Worm (Caenorhabditis elegans) whole organism, L2 larva: ENCODE measurements around the gene F35E8.1.

ENCODE experiments used
- C34F6.9 ChIP-seq: fragments of 150-350 bp; optimal IDR thresholded peaks from 2 replicates; lab custom pipeline; 2014; ENCODE audit warnings: missing biosample characterization, missing genetic modification characterization
- F13H6.1 ChIP-seq: sonication (generic microtip); optimal IDR thresholded peaks from 2 replicates; lab custom pipeline; 2016; ENCODE audit warnings: missing genetic modification characterization, missing compliant biosample characterization
- R02D3.7 ChIP-seq: fragments of 150-350 bp; optimal IDR thresholded peaks from 2 replicates; lab custom pipeline; 2014; ENCODE audit warnings: missing biosample characterization, missing genetic modification characterization
- Y55F3AM.14 ChIP-seq: fragments of 200-800 bp; sonication (Bioruptor generic); optimal IDR thresholded peaks from 2 replicates; lab custom pipeline; 2018; ENCODE audit warnings: mild to moderate bottlenecking, missing genetic modification characterization, missing compliant biosample characterization
- ZK546.5 ChIP-seq: sonication (generic microtip); optimal IDR thresholded peaks from 2 replicates; lab custom pipeline; 2017; ENCODE audit warnings: missing biosample characterization, missing genetic modification characterization
- aly-2 ChIP-seq: fragments of 150-350 bp; optimal IDR thresholded peaks from 2 replicates; lab custom pipeline; 2014; ENCODE audit warnings: missing biosample characterization, missing genetic modification characterization
- ama-1 ChIP-seq: fragments of 150-350 bp; optimal IDR thresholded peaks from 2 replicates; lab custom pipeline; 2018; ENCODE audit warnings: inconsistent platforms
- blmp-1 ChIP-seq: sonication (generic microtip); optimal IDR thresholded peaks from 2 replicates; lab custom pipeline; 2017; ENCODE audit warnings: missing genetic modification characterization, mild to moderate bottlenecking, missing compliant biosample characterization, antibody characterized with exemption, moderate library complexity; ENCODE audit not compliant: insufficient read depth
- ceh-82 ChIP-seq: fragments of 150-350 bp; optimal IDR thresholded peaks from 2 replicates; lab custom pipeline; 2014; ENCODE audit warnings: missing biosample characterization, missing genetic modification characterization
- crh-2 ChIP-seq: sonication (generic microtip); optimal IDR thresholded peaks from 2 replicates; lab custom pipeline; 2017; ENCODE audit warnings: missing biosample characterization, missing genetic modification characterization
- dmd-4 ChIP-seq: sonication (generic microtip); optimal IDR thresholded peaks from 2 replicates; lab custom pipeline; 2017; ENCODE audit warnings: missing biosample characterization, missing genetic modification characterization
- egl-27 ChIP-seq: sonication (generic microtip); optimal IDR thresholded peaks from 3 replicates; lab custom pipeline; 2017; ENCODE audit warnings: missing biosample characterization, missing genetic modification reagents, missing genetic modification characterization
- elt-1 ChIP-seq: fragments of 150-350 bp; optimal IDR thresholded peaks from 2 replicates; lab custom pipeline; 2014; ENCODE audit warnings: missing biosample characterization, missing genetic modification characterization
- elt-3 ChIP-seq: sonication (generic microtip); optimal IDR thresholded peaks from 2 replicates; lab custom pipeline; 2017; ENCODE audit warnings: missing biosample characterization, missing genetic modification characterization
- gmeb-1 ChIP-seq: fragments of 150-350 bp; optimal IDR thresholded peaks from 2 replicates; lab custom pipeline; 2014; ENCODE audit warnings: missing biosample characterization, missing genetic modification characterization
- lin-11 ChIP-seq: fragments of 150-350 bp; sonication (generic microtip); optimal IDR thresholded peaks from 2 replicates; lab custom pipeline; 2014; ENCODE audit warnings: missing biosample characterization, missing genetic modification characterization, inconsistent platforms, mixed read lengths
- lin-13 ChIP-seq: fragments of 150-350 bp; optimal IDR thresholded peaks from 2 replicates; lab custom pipeline; 2014; ENCODE audit warnings: missing biosample characterization, missing genetic modification reagents, missing genetic modification characterization
- mab-5 ChIP-seq: fragments of 150-350 bp; optimal IDR thresholded peaks from 2 replicates; lab custom pipeline; 2014; ENCODE audit warnings: missing biosample characterization, missing genetic modification characterization
- mbf-1 ChIP-seq: sonication (generic microtip); optimal IDR thresholded peaks from 2 replicates; lab custom pipeline; 2017; ENCODE audit warnings: missing biosample characterization, missing genetic modification characterization
- mdl-1 ChIP-seq, 2 experiments: fragments of 150-350 bp in 1 of 2; sonication (generic microtip) in 1 of 2; optimal IDR thresholded peaks; 2 replicates each; lab custom pipeline; 2017; ENCODE audit warnings: missing biosample characterization in 2 of 2, missing genetic modification characterization in 2 of 2
- nhr-10 ChIP-seq: sonication (generic microtip); optimal IDR thresholded peaks from 2 replicates; lab custom pipeline; 2017; ENCODE audit warnings: missing biosample characterization, missing genetic modification characterization
- nhr-11 ChIP-seq: fragments of 150-350 bp; optimal IDR thresholded peaks from 2 replicates; lab custom pipeline; 2014; ENCODE audit warnings: missing biosample characterization, missing genetic modification characterization
- nhr-12 ChIP-seq: fragments of 150-350 bp; optimal IDR thresholded peaks from 2 replicates; lab custom pipeline; 2014; ENCODE audit warnings: missing biosample characterization, missing genetic modification characterization
- nhr-23 ChIP-seq: fragments of 150-350 bp; optimal IDR thresholded peaks from 2 replicates; lab custom pipeline; 2014; ENCODE audit warnings: missing biosample characterization, missing genetic modification reagents, missing genetic modification characterization
- nhr-6 ChIP-seq: fragments of 150-350 bp; optimal IDR thresholded peaks from 2 replicates; lab custom pipeline; 2014; ENCODE audit warnings: missing biosample characterization, missing genetic modification characterization
- skn-1 ChIP-seq: sonication (generic microtip); optimal IDR thresholded peaks from 2 replicates; lab custom pipeline; 2017; ENCODE audit warnings: missing biosample characterization, missing genetic modification characterization
- sma-3 ChIP-seq: sonication (generic microtip); optimal IDR thresholded peaks from 2 replicates; lab custom pipeline; 2016; ENCODE audit warnings: missing genetic modification reagents, missing genetic modification characterization, missing compliant biosample characterization
- sma-9 ChIP-seq, 2 experiments: fragments of 150-350 bp in 1 of 2; sonication (generic microtip) in 1 of 2; optimal IDR thresholded peaks; 2 replicates each; lab custom pipeline; 2014 to 2016; ENCODE audit warnings: missing genetic modification characterization in 2 of 2, mild to moderate bottlenecking in 1 of 2, missing biosample characterization in 1 of 2, missing compliant biosample characterization in 1 of 2, missing genetic modification reagents in 1 of 2, moderate library complexity in 1 of 2
- unc-55 ChIP-seq: fragments of 150-350 bp; sonication (generic microtip); optimal IDR thresholded peaks from 3 replicates; lab custom pipeline; 2014; ENCODE audit warnings: missing biosample characterization, missing genetic modification reagents, missing genetic modification characterization
- unc-62 ChIP-seq: fragments of 150-350 bp; optimal IDR thresholded peaks from 2 replicates; lab custom pipeline; 2014; ENCODE audit warnings: missing biosample characterization, missing genetic modification reagents, missing genetic modification characterization
- ztf-1 ChIP-seq: fragments of 200-800 bp; sonication (Bioruptor generic); conservative IDR thresholded peaks from 2 replicates; pipeline ENCODE4 v1.3.6; 2022; ENCODE audit warnings: missing genetic modification characterization, missing compliant biosample characterization
- ztf-4 ChIP-seq: fragments of 150-350 bp; optimal IDR thresholded peaks from 2 replicates; lab custom pipeline; 2014; ENCODE audit warnings: missing biosample characterization, missing genetic modification characterization

The F35E8.1 gene

ce11 chrV:15913714-15914113 lies 8.3 kb upstream of the F35E8.1 start, which contains the start of gene F35E8.7:
Gene F35E8.7, plus strand, starts transcription at chrV:15914014.
- no peak for TF ChIP-seq C34F6.9 (tag; lab: Kevin White, UChicago)
- TF ChIP-seq ama-1: no peak
- TF ChIP-seq nhr-10 (tag; lab: Kevin White, UChicago): no peak
- no peak for TF ChIP-seq mdl-1 (tag; optimal IDR thresholded peaks at IDR 0.05; lab: Kevin White, UChicago)
- TF ChIP-seq blmp-1 (tag; lab: Kevin White, UChicago): no peak
- TF ChIP-seq elt-3: no peak
- TF ChIP-seq ztf-1: no peak
- no peak for TF ChIP-seq egl-27 (tag; lab: Kevin White, UChicago)
- no peak for TF ChIP-seq elt-1 (tag; lab: Kevin White, UChicago)
- TF ChIP-seq, all 48 proteins: peak for 0

- TF ChIP-seq lin-13 (GFP tag; lab: Kevin White, UChicago) (no peak), dmd-4 (tag; lab: Kevin White, UChicago) (no peak), ztf-4 (no peak), sma-9 (GFP tag; optimal IDR thresholded peaks at IDR 0.05; lab: Kevin White, UChicago) (no peak), sma-9 (tag; optimal IDR thresholded peaks at IDR 0.05; lab: Kevin White, UChicago) (no peak), gmeb-1 (tag; lab: Kevin White, UChicago) (no peak), R02D3.7 (tag; lab: Kevin White, UChicago) (no peak), Y55F3AM.14 (GFP tag; lab: Kevin White, UChicago) (no peak), ceh-82 (no peak), sma-3 (GFP tag; lab: Kevin White, UChicago) (no peak)
- TF ChIP-seq, all 48 proteins: peak for 0
These were observed 7.2 kb upstream of the F35E8.1 start for ce11 chrV:15912677-15913076.

ce11 chrV:15911848-15912247 lies 6.4 kb upstream of the F35E8.1 start, which contains the start of gene F35E8.6:
Gene F35E8.6, plus strand, starts transcription at chrV:15912148.
- no peak for TF ChIP-seq ceh-82
- TF ChIP-seq lin-11 (tag; lab: Kevin White, UChicago): no peak
- no peak for TF ChIP-seq nhr-23 (tag; lab: Kevin White, UChicago)
- no peak for TF ChIP-seq C34F6.9 (tag; lab: Kevin White, UChicago)
- no peak for TF ChIP-seq R02D3.7 (tag; lab: Kevin White, UChicago)
- no peak for TF ChIP-seq ztf-4
- TF ChIP-seq nhr-11 (tag; lab: Kevin White, UChicago): no peak
- no peak for TF ChIP-seq ZK546.5
- no peak for TF ChIP-seq ama-1
- TF ChIP-seq aly-2: no peak
- TF ChIP-seq nhr-12: no peak
- TF ChIP-seq gmeb-1 (tag; lab: Kevin White, UChicago): no peak
- TF ChIP-seq unc-62 (GFP tag; lab: Kevin White, UChicago): no peak
- no peak for TF ChIP-seq egl-27 (tag; lab: Kevin White, UChicago)
- TF ChIP-seq mdl-1 (tag; optimal IDR thresholded peaks at IDR 0.05; lab: Kevin White, UChicago): no peak

ce11 chrV:15900564-15900963 lies 4.9 kb downstream of the F35E8.1 start:
- no peak for TF ChIP-seq sma-9 (GFP tag; optimal IDR thresholded peaks at IDR 0.05; lab: Kevin White, UChicago)
- no peak for TF ChIP-seq sma-9 (tag; optimal IDR thresholded peaks at IDR 0.05; lab: Kevin White, UChicago)
- TF ChIP-seq ama-1: no peak
- no peak for TF ChIP-seq nhr-6 (tag; lab: Kevin White, UChicago)
- TF ChIP-seq F13H6.1 (tag; lab: Kevin White, UChicago): no peak
- TF ChIP-seq, all 48 proteins: peak for 0

- TF ChIP-seq nhr-11 (tag; lab: Kevin White, UChicago) (no peak), dmd-4 (tag; lab: Kevin White, UChicago) (no peak), aly-2 (no peak), elt-3 (no peak), F13H6.1 (tag; lab: Kevin White, UChicago) (no peak), ztf-4 (no peak), elt-1 (tag; lab: Kevin White, UChicago) (no peak), mab-5 (tag; lab: Kevin White, UChicago) (no peak), ama-1 (no peak), blmp-1 (tag; lab: Kevin White, UChicago) (no peak), ztf-1 (no peak), sma-9 (GFP tag; optimal IDR thresholded peaks at IDR 0.05; lab: Kevin White, UChicago) (no peak), sma-9 (tag; optimal IDR thresholded peaks at IDR 0.05; lab: Kevin White, UChicago) (no peak), skn-1 (no peak), gmeb-1 (tag; lab: Kevin White, UChicago) (no peak), egl-27 (tag; lab: Kevin White, UChicago) (no peak), mdl-1 (tag; optimal IDR thresholded peaks at IDR 0.05; lab: Kevin White, UChicago) (no peak), mbf-1 (tag; lab: Kevin White, UChicago) (no peak), crh-2 (tag; lab: Kevin White, UChicago) (no peak), nhr-6 (tag; lab: Kevin White, UChicago) (no peak), unc-55 (GFP tag; lab: Kevin White, UChicago) (no peak)
- TF ChIP-seq, all 48 proteins: peak for 0
These were observed 5.7 kb downstream of the F35E8.1 start, which contains the start of gene T06C12.14 for ce11 chrV:15899696-15900095. Gene T06C12.14, plus strand, starts transcription at chrV:15899996.
